Fruit fly (Drosophila melanogaster) whole organism, adult: ENCODE results near the gene CG8369.

Experiments
- CG14711 ChIP-seq: fragments of 200-800 bp; sonication (Bioruptor generic); optimal IDR thresholded peaks from 2 replicates; lab custom pipeline; 2018; ENCODE audit warnings: missing biosample characterization, mild to moderate bottlenecking, missing genetic modification characterization, moderate library complexity
- CG5204 ChIP-seq: fragments of 200-800 bp; sonication (Bioruptor generic); optimal IDR thresholded peaks from 2 replicates; lab custom pipeline; 2016; ENCODE audit warnings: missing biosample characterization, missing genetic modification characterization
- CG7045 ChIP-seq: fragments of 200-800 bp; sonication (Bioruptor generic); optimal IDR thresholded peaks from 2 replicates; lab custom pipeline; 2017; ENCODE audit warnings: missing biosample characterization, mild to moderate bottlenecking, missing genetic modification characterization
- CG7101 ChIP-seq: fragments of 200-800 bp; sonication (Bioruptor generic); optimal IDR thresholded peaks from 2 replicates; lab custom pipeline; 2018; ENCODE audit warnings: missing biosample characterization, mild to moderate bottlenecking, missing genetic modification characterization, moderate library complexity
- Crg-1 ChIP-seq: fragments of 200-800 bp; sonication (Bioruptor generic); optimal IDR thresholded peaks from 2 replicates; lab custom pipeline; 2016; ENCODE audit warnings: missing biosample characterization, missing genetic modification characterization
- Hr96 ChIP-seq: fragments of 200-800 bp; sonication (Bioruptor generic); optimal IDR thresholded peaks from 2 replicates; lab custom pipeline; 2016; ENCODE audit warnings: missing biosample characterization, missing genetic modification characterization
- cic ChIP-seq: fragments of 200-800 bp; sonication (Bioruptor generic); optimal IDR thresholded peaks from 2 replicates; lab custom pipeline; 2017; ENCODE audit warnings: missing biosample characterization, mild to moderate bottlenecking, missing genetic modification characterization, moderate library complexity
- kay ChIP-seq: fragments of 200-800 bp; sonication (Bioruptor generic); peaks from one replicate; lab custom pipeline; 2016; ENCODE audit warnings: missing biosample characterization, missing genetic modification characterization, borderline replicate concordance
- ovo ChIP-seq: fragments of 200-800 bp; sonication (Bioruptor generic); optimal IDR thresholded peaks from 2 replicates; lab custom pipeline; 2016; ENCODE audit warnings: missing biosample characterization, missing genetic modification characterization
- pad ChIP-seq: fragments of 200-800 bp; sonication (Bioruptor generic); optimal IDR thresholded peaks from 3 replicates; lab custom pipeline; 2017; ENCODE audit warnings: missing biosample characterization, missing genetic modification characterization, mild to moderate bottlenecking, moderate library complexity, missing genetic modification reagents
- tj ChIP-seq: fragments of 200-800 bp; sonication (Bioruptor generic); optimal IDR thresholded peaks from 3 replicates; lab custom pipeline; 2017; ENCODE audit warnings: missing biosample characterization, mild to moderate bottlenecking, missing genetic modification characterization, moderate library complexity

dm6 chr3R:8841533-8841932 lies 19.7 kb downstream of the CG8369 start:
- TF ChIP-seq ovo (GFP tag; lab: Kevin White, UChicago) (no peak), pad (GFP tag; lab: Kevin White, UChicago) (no peak), CG5204 (no peak), cic (GFP tag; lab: Kevin White, UChicago) (no peak), CG14711 (tag; lab: Kevin White, UChicago) (no peak), tj (no peak), CG7045 (GFP tag; lab: Kevin White, UChicago) (no peak), CG7101 (tag; lab: Kevin White, UChicago) (no peak), Hr96 (GFP tag; lab: Kevin White, UChicago) (no peak), kay (no peak), Crg-1 (GFP tag; lab: Kevin White, UChicago) (no peak)
